Worm (Caenorhabditis elegans): Measurements from ENCODE around the gene C33F10.4.

- no peak for TF ChIP-seq dao-5 (tag; optimal IDR thresholded peaks at IDR 0.05)
- TF ChIP-seq him-1 (tag; optimal IDR thresholded peaks at IDR 0.05) = no peak
Observed at ce11 chrII:4747063-4747462, 48.5 kb upstream of the C33F10.4 start.

Measured in whole organism, L4/young adult.